Fruit fly (Drosophila melanogaster) whole organism, pupa: ENCODE measurements around the gene wntD.

Experiments
- CG10348 ChIP-seq: fragments of 200-800 bp; sonication (Bioruptor generic); IDR thresholded peaks from 2 replicates; pipeline ENCODE4 v1.3.6; 2022; ENCODE audit warnings: missing biosample characterization, missing genetic modification characterization
- CG12605 ChIP-seq: fragments of 200-800 bp; sonication (Bioruptor generic); IDR thresholded peaks from 2 replicates; pipeline ENCODE4 v1.3.6; 2022; ENCODE audit warnings: missing biosample characterization, missing genetic modification characterization
- CG13204 ChIP-seq: fragments of 200-800 bp; sonication (Bioruptor generic); optimal IDR thresholded peaks from 2 replicates; lab custom pipeline; 2018; ENCODE audit warnings: missing biosample characterization, mild to moderate bottlenecking, missing genetic modification characterization, moderate library complexity
- CG14655 ChIP-seq: fragments of 200-800 bp; sonication (Bioruptor generic); optimal IDR thresholded peaks from 3 replicates; lab custom pipeline; 2017; ENCODE audit warnings: mild to moderate bottlenecking, missing biosample characterization, missing genetic modification reagents, missing genetic modification characterization
- CG15710 ChIP-seq: fragments of 200-800 bp; sonication (Bioruptor generic); optimal IDR thresholded peaks from 2 replicates; lab custom pipeline; 2018; ENCODE audit warnings: missing biosample characterization, mild to moderate bottlenecking, missing genetic modification characterization, moderate library complexity
- CG17806 ChIP-seq: fragments of 200-800 bp; sonication (Bioruptor generic); optimal IDR thresholded peaks from 2 replicates; lab custom pipeline; 2018; ENCODE audit warnings: missing biosample characterization, mild to moderate bottlenecking, missing genetic modification characterization, moderate library complexity
- CG32121 ChIP-seq: fragments of 200-800 bp; sonication (Bioruptor generic); IDR thresholded peaks from 2 replicates; pipeline ENCODE4 v1.3.6; 2022; ENCODE audit warnings: missing biosample characterization, missing genetic modification characterization
- CG34367 ChIP-seq: fragments of 200-800 bp; sonication (Bioruptor generic); optimal IDR thresholded peaks from 2 replicates; lab custom pipeline; 2018; ENCODE audit warnings: missing biosample characterization, mild to moderate bottlenecking, missing genetic modification characterization
- CG4496 ChIP-seq: fragments of 200-800 bp; sonication (Bioruptor generic); IDR thresholded peaks from 3 replicates; pipeline ENCODE4 v1.3.6; 2022; ENCODE audit warnings: missing biosample characterization, missing genetic modification characterization
- CG8159 ChIP-seq: fragments of 200-800 bp; sonication (Bioruptor generic); optimal IDR thresholded peaks from 3 replicates; lab custom pipeline; 2018; ENCODE audit warnings: missing biosample characterization, mild to moderate bottlenecking, missing genetic modification characterization, moderate library complexity
- CG8301 ChIP-seq: fragments of 200-800 bp; sonication (Bioruptor generic); optimal IDR thresholded peaks from 2 replicates; lab custom pipeline; 2018; ENCODE audit warnings: missing biosample characterization, mild to moderate bottlenecking, missing genetic modification characterization
- CG9948 ChIP-seq: fragments of 200-800 bp; sonication (Bioruptor generic); optimal IDR thresholded peaks from 2 replicates; lab custom pipeline; 2018; ENCODE audit warnings: missing biosample characterization, mild to moderate bottlenecking, missing genetic modification characterization, moderate library complexity
- D1 ChIP-seq: fragments of 200-800 bp; sonication (Bioruptor generic); optimal IDR thresholded peaks from 2 replicates; lab custom pipeline; 2018; ENCODE audit warnings: missing biosample characterization, mild to moderate bottlenecking, missing genetic modification characterization, moderate library complexity
- EcR ChIP-seq: fragments of 200-800 bp; sonication (Bioruptor generic); optimal IDR thresholded peaks from 3 replicates; lab custom pipeline; 2019; ENCODE audit warnings: missing biosample characterization, missing genetic modification characterization, mild to moderate bottlenecking, moderate library complexity, missing genetic modification reagents
- Ets98B ChIP-seq: fragments of 200-800 bp; sonication (Bioruptor generic); IDR thresholded peaks from 2 replicates; pipeline ENCODE4 v1.3.6; 2022; ENCODE audit warnings: missing biosample characterization, missing genetic modification characterization
- Pif1A ChIP-seq: fragments of 200-800 bp; sonication (Bioruptor generic); optimal IDR thresholded peaks from 3 replicates; lab custom pipeline; 2016; ENCODE audit warnings: missing biosample characterization, missing genetic modification characterization
- Pif1B ChIP-seq: fragments of 200-800 bp; sonication (Bioruptor generic); optimal IDR thresholded peaks from 3 replicates; lab custom pipeline; 2016; ENCODE audit warnings: missing biosample characterization, missing genetic modification characterization
- Snoo ChIP-seq: fragments of 200-800 bp; sonication (Bioruptor generic); optimal IDR thresholded peaks from 3 replicates; lab custom pipeline; 2017; ENCODE audit warnings: missing biosample characterization, mild to moderate bottlenecking, missing genetic modification characterization, inconsistent platforms
- fd96Ca ChIP-seq: fragments of 200-800 bp; sonication (Bioruptor generic); IDR thresholded peaks from 3 replicates; pipeline ENCODE4 v1.3.6; 2022; ENCODE audit warnings: missing biosample characterization, missing genetic modification characterization
- gl ChIP-seq: fragments of 200-800 bp; sonication (Bioruptor generic); optimal IDR thresholded peaks from 2 replicates; lab custom pipeline; 2018; ENCODE audit warnings: missing biosample characterization, mild to moderate bottlenecking, missing genetic modification characterization
- rn ChIP-seq: fragments of 200-800 bp; sonication (Bioruptor generic); IDR thresholded peaks from 2 replicates; pipeline ENCODE4 v1.3.6; 2022; ENCODE audit warnings: missing biosample characterization, missing genetic modification characterization

Gene wntD

DNA sequence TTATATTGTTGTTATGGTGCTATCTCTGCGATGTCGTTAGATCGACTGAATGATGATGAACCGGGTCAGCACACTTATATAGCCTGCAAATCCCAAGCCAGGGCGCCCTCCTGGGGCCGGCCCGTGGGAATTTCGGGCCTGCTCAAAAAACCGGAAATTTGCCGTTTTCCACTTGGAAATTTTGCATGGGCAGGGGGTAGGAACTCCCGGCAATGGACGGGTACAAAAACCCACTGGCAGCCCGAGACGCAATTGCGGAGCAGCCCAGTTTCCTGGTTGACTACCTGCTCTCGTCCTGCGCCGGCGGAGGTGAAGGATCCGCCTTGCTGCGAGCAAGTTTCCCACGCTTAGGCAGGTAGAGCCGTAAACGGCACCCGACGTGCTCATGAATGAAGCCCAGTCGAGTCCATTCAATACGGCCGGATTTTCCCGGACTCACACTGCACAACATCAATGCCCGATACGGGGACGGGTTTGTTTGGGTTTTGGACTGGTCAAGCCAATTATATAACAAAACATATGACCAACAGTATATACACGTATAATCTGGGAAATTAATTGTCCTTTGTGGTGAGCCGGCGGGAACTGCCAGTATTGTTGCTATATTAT is at the start of gene wntD:
Gene wntD, minus strand, starts transcription at position 51 of the 609 bp plus-strand sequence.
- TF ChIP-seq CG14655 (GFP tag; lab: Kevin White, UChicago) (no peak), EcR (GFP tag; lab: Kevin White, UChicago) (no peak), CG13204 (GFP tag; lab: Kevin White, UChicago) (no peak), rn (GFP tag; lab: Robert Waterston, UW) (no peak), CG17806 (tag; lab: Kevin White, UChicago) (no peak)

DNA sequence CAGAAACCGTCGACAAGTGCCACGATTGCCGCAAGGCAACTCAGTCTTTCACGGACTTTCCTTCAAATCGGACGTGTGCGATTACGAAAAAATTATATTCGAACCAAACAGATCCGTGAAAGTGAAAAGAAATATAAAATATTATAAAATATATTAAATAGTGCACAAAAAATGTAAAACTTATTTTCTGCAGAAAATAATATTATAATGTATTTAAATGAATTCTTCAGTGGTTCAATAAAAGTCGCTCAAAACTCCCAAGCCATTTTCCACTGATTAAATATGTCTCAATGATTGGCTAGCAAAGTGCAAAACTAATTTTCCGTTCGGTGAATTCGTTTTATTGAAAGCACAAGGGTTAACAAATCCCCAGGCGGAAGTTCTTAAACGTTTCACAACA is 45.0 kb upstream of the wntD start, which contains the start of gene PK2-R1:
Gene PK2-R1, plus strand, starts transcription at position 301 of the 400 bp plus-strand sequence.
- TF ChIP-seq Snoo (no peak), CG17806 (tag; lab: Kevin White, UChicago) (no peak), CG32121 (GFP tag; lab: Robert Waterston, UW) (no peak), CG14655 (GFP tag; lab: Kevin White, UChicago) (no peak), Ets98B (no peak), EcR (GFP tag; lab: Kevin White, UChicago) (no peak), CG34367 (tag; lab: Kevin White, UChicago) (no peak), CG8301 (tag; lab: Kevin White, UChicago) (no peak), rn (GFP tag; lab: Robert Waterston, UW) (no peak)

DNA sequence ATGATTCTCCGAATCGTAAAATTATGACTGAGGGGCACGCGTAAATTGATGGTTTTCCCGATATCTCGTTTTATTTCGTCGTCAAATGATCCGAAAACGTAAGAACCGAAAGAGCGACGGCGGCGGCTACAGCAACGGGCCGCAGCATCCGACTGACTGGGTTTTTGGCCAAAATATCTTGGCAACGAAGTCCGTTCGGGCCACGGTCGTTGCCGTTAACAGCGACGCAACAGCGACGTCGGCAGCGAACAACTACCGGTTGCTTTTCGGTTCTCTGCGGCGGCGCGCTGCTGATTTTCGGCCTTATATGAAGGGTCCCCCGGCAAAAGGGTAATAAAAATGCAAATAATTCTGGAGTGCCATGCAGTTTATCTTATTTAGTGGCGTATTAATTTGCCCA is 41.0 kb upstream of the wntD start, which contains the start of gene PK2-R2:
Gene PK2-R2, minus strand, starts transcription at position 160 of the 400 bp plus-strand sequence.
- TF ChIP-seq gl = no peak
- no peak for TF ChIP-seq EcR (GFP tag; lab: Kevin White, UChicago)
- no peak for TF ChIP-seq CG15710 (tag; lab: Kevin White, UChicago)
- no peak for TF ChIP-seq Ets98B
- no peak for TF ChIP-seq Snoo
- no peak for TF ChIP-seq D1 (tag; lab: Kevin White, UChicago)
- no peak for TF ChIP-seq CG13204 (GFP tag; lab: Kevin White, UChicago)
- TF ChIP-seq CG17806 (tag; lab: Kevin White, UChicago) = no peak

DNA sequence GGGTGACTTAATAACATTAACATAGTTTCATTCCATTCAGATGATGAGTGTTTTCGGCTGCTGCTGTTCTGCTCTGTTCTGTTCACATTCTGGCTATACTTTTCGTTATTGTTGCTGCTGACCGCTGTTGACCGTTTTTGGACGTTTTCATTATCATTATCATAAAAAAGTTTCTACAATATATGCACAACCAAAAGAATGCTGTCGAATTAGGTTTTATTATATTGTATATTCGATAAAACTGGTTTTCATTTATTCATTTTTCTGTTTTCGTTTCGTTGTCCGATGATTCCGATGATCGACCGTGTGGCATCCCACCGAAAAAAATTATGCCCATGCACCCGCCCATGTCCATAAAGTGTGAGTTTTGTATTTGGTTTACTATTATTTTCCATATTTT is 40.0 kb upstream of the wntD start:
- TF ChIP-seq D1 (tag; lab: Kevin White, UChicago) = no peak

- no peak for TF ChIP-seq CG8159
- TF ChIP-seq EcR (GFP tag; lab: Kevin White, UChicago) = no peak
- no peak for TF ChIP-seq rn (GFP tag; lab: Robert Waterston, UW)
- peak; percentile 20 for TF ChIP-seq Pif1A (GFP tag; lab: Kevin White, UChicago)
- TF ChIP-seq CG10348 (GFP tag; lab: Robert Waterston, UW) = no peak
- no peak for TF ChIP-seq D1 (tag; lab: Kevin White, UChicago)
- no peak for TF ChIP-seq CG12605
- peak; percentile 76; the same call in 2 of the 3 replicates for TF ChIP-seq CG4496 (GFP tag; lab: Robert Waterston, UW)
- TF ChIP-seq gl = no peak
- TF ChIP-seq Ets98B = no peak
These were observed 26.9 kb upstream of the wntD start for dm6 chr3R:13319873-13320272.

dm6 chr3R:13319170-13319569 is 26.2 kb upstream of the wntD start, which contains the start of gene CG45080:
CG45080 (minus strand) TSS chr3R:13319270.
- TF ChIP-seq CG12605 = no peak
- TF ChIP-seq CG13204 (GFP tag; lab: Kevin White, UChicago) = no peak
- TF ChIP-seq CG15710 (tag; lab: Kevin White, UChicago) = no peak
- no peak for TF ChIP-seq CG4496 (GFP tag; lab: Robert Waterston, UW)
- no peak for TF ChIP-seq rn (GFP tag; lab: Robert Waterston, UW)
- TF ChIP-seq CG10348 (GFP tag; lab: Robert Waterston, UW) = no peak
- no peak for TF ChIP-seq Pif1A (GFP tag; lab: Kevin White, UChicago)
- no peak for TF ChIP-seq fd96Ca (GFP tag; lab: Robert Waterston, UW)
- no peak for TF ChIP-seq CG9948 (tag; lab: Kevin White, UChicago)
- no peak for TF ChIP-seq CG8159

DNA sequence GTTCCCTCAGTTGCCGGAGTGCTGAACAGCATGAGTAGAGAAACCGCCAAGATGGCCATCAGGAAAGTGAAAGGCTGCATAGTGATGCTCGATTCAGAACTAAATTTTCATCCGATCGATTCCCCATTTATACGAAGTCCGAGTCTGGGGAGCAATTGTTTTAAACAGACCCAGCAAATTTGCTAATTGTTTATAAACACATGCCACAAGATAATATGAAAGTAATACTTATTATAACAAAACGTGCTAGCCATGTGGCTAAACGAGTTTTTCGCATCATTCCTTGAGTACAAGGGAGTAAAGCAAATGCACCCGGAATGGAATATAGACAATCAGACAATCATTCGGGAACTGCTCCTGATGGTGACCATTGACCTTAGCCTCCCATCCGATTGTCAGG is 20.1 kb upstream of the wntD start, which contains the start of gene CG44142:
Gene CG44142, minus strand, starts transcription at position 101 of the 400 bp plus-strand sequence.
- TF ChIP-seq CG10348 (GFP tag; lab: Robert Waterston, UW) = no peak
- no peak for TF ChIP-seq CG13204 (GFP tag; lab: Kevin White, UChicago)
- TF ChIP-seq EcR (GFP tag; lab: Kevin White, UChicago) = no peak
- no peak for TF ChIP-seq rn (GFP tag; lab: Robert Waterston, UW)
- TF ChIP-seq Ets98B = no peak
- no peak for TF ChIP-seq D1 (tag; lab: Kevin White, UChicago)
- TF ChIP-seq Pif1B (GFP tag; lab: Kevin White, UChicago) = no peak
- no peak for TF ChIP-seq CG8159
- TF ChIP-seq CG8301 (tag; lab: Kevin White, UChicago) = no peak
- TF ChIP-seq Pif1A (GFP tag; lab: Kevin White, UChicago) = no peak
- no peak for TF ChIP-seq fd96Ca (GFP tag; lab: Robert Waterston, UW)
- TF ChIP-seq CG14655 (GFP tag; lab: Kevin White, UChicago) = no peak
- no peak for TF ChIP-seq CG34367 (tag; lab: Kevin White, UChicago)
- TF ChIP-seq CG4496 (GFP tag; lab: Robert Waterston, UW) = no peak
- no peak for TF ChIP-seq CG17806 (tag; lab: Kevin White, UChicago)
- no peak for TF ChIP-seq CG12605
- no peak for TF ChIP-seq CG15710 (tag; lab: Kevin White, UChicago)
- no peak for TF ChIP-seq CG32121 (GFP tag; lab: Robert Waterston, UW)
